Worm (Caenorhabditis elegans): ENCODE results near the gene F57F4.2.
A peak's percentile ranks its signal among the peaks of the same experiment; 100 is the strongest.

The F57F4.2 gene

ce11 chrV:6348133-6348532 is 41.4 kb downstream of the F57F4.2 start:
- TF ChIP-seq ref-1 (GFP tag; conservative IDR thresholded peaks at IDR 0.05) (no peak), flt-1 (GFP tag; IDR thresholded peaks at IDR 0.05) (no peak), ztf-23 (GFP tag; IDR thresholded peaks at IDR 0.05) (no peak), klf-2 (GFP tag; conservative IDR thresholded peaks at IDR 0.05) (no peak), T22C8.4 (GFP tag; IDR thresholded peaks at IDR 0.05) (no peak), med-1 (GFP tag; optimal IDR thresholded peaks at IDR 0.05; ENCODE audit: insufficient read depth) (no peak), tab-1 (GFP tag; IDR thresholded peaks at IDR 0.05) (no peak), ztf-29 (GFP tag; IDR thresholded peaks at IDR 0.05) (no peak), cog-1 (tag; optimal IDR thresholded peaks at IDR 0.05) (no peak)

ce11 chrV:6346906-6347305 is 42.6 kb downstream of the F57F4.2 start:
- TF ChIP-seq ztf-23 (GFP tag; IDR thresholded peaks at IDR 0.05), result no peak
- TF ChIP-seq klf-2 (GFP tag; conservative IDR thresholded peaks at IDR 0.05), result no peak
- no peak for TF ChIP-seq ref-1 (GFP tag; conservative IDR thresholded peaks at IDR 0.05)
- TF ChIP-seq flt-1 (GFP tag; IDR thresholded peaks at IDR 0.05), result no peak
- no peak for TF ChIP-seq med-1 (GFP tag; optimal IDR thresholded peaks at IDR 0.05; ENCODE audit: insufficient read depth)
- no peak for TF ChIP-seq tab-1 (GFP tag; IDR thresholded peaks at IDR 0.05)

DNA sequence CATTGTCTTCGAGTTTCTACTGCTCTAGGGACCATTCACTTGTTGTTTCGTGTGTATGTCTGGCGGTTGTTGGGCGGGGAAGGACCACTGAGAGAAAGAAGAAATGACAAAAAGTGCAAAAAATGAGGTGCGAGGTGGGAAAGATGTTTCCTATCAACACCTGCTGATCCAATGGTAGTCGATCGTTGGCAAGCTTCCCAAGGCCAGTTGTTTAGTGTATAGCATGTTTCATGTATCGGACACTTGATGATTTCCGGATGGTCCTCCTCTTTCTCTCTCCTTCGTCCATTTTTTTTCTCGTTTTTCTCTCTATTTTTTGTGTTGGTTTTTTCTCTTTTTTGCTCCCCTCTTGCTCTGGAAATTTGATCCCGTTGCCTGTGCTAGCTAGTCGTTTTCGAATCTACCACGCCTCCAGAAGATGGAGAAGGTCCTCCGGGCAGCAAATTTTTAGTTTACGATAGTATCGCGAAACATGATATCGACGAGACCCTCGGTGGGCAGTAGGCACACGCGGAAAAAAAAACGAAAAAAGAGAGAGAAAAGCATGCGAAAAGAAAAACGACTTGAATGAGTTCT is 43.4 kb downstream of the F57F4.2 start:
- no peak for TF ChIP-seq ztf-29 (GFP tag; IDR thresholded peaks at IDR 0.05)
- TF ChIP-seq med-1 (GFP tag; optimal IDR thresholded peaks at IDR 0.05; ENCODE audit: insufficient read depth), result no peak
- no peak for TF ChIP-seq ref-1 (GFP tag; conservative IDR thresholded peaks at IDR 0.05)
- TF ChIP-seq klf-2 (GFP tag; conservative IDR thresholded peaks at IDR 0.05), result no peak
- no peak for TF ChIP-seq cog-1 (tag; optimal IDR thresholded peaks at IDR 0.05)
- TF ChIP-seq tab-1 (GFP tag; IDR thresholded peaks at IDR 0.05), result no peak
- no peak for TF ChIP-seq flt-1 (GFP tag; IDR thresholded peaks at IDR 0.05)
- no peak for TF ChIP-seq T22C8.4 (GFP tag; IDR thresholded peaks at IDR 0.05)
- TF ChIP-seq ztf-23 (GFP tag; IDR thresholded peaks at IDR 0.05), result no peak

DNA sequence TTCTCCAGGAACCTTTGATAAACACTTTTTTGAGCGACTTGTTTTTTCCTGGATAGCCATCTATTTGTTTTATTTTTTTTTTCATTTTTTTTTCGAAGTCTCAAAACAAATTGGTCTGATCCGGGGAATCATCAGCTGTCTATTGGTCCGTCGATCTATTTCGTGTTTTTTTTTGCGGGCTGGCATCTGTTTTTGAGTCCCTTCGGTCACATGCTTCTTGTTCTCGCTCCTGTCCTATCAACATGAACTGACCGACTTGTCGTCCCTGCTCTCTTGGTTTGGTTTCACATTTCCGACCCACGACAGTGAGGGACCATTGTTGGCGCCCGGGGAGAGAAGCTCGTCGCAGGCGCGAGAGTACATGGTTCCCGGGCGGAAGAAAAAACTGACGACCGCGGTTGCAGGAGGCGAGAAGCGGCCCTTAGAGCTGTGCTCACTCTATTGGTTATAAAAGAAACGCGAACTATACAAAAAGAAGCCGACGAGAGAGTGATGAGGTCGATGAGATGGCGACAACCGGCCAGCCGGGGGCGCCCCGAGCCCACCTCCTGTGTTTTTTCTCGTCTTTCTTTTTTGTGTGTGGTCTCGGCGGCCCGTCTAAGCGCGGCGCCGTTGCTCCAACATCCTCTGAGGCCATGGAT is 44.9 kb downstream of the F57F4.2 start:
- TF ChIP-seq cog-1 (tag; optimal IDR thresholded peaks at IDR 0.05), result no peak
- TF ChIP-seq ref-1 (GFP tag; conservative IDR thresholded peaks at IDR 0.05), result no peak
- TF ChIP-seq med-1 (GFP tag; optimal IDR thresholded peaks at IDR 0.05; ENCODE audit: insufficient read depth), result no peak
- TF ChIP-seq T22C8.4 (GFP tag; IDR thresholded peaks at IDR 0.05), result no peak
- TF ChIP-seq ztf-23 (GFP tag; IDR thresholded peaks at IDR 0.05), result no peak
- TF ChIP-seq flt-1 (GFP tag; IDR thresholded peaks at IDR 0.05), result no peak

DNA sequence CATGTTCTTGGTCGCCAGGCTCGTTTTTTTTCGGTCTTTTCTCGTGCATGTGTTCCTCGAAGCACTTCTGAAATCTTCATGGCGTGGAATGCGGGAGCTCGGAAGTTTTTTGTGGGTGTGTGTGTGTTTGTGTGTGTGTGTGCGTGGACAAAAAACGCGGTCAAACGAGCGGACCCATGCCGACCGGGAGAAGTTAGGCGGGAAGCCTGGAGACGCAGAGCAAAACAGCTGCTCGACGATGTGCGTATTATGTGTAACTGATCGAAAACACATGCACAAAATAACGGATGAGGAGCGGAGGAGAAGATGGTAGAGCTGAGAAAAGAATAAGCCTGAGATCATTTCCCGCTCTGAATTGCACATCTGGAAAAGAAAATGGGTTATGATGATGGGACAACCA is 47.0 kb downstream of the F57F4.2 start:
- TF ChIP-seq cog-1 (tag; optimal IDR thresholded peaks at IDR 0.05) (no peak), ztf-23 (GFP tag; IDR thresholded peaks at IDR 0.05) (0 out of 2 replicates have a peak, but pooled peaks have one; percentile 44)

- TF ChIP-seq med-1 (GFP tag; optimal IDR thresholded peaks at IDR 0.05; ENCODE audit: insufficient read depth), result no peak
- no peak for TF ChIP-seq klf-2 (GFP tag; conservative IDR thresholded peaks at IDR 0.05)
- no peak for TF ChIP-seq ztf-23 (GFP tag; IDR thresholded peaks at IDR 0.05)
- no peak for TF ChIP-seq tab-1 (GFP tag; IDR thresholded peaks at IDR 0.05)
- TF ChIP-seq T22C8.4 (GFP tag; IDR thresholded peaks at IDR 0.05), result no peak
- TF ChIP-seq ztf-29 (GFP tag; IDR thresholded peaks at IDR 0.05), result no peak
- no peak for TF ChIP-seq flt-1 (GFP tag; IDR thresholded peaks at IDR 0.05)
- TF ChIP-seq cog-1 (tag; optimal IDR thresholded peaks at IDR 0.05), result no peak
- TF ChIP-seq ref-1 (GFP tag; conservative IDR thresholded peaks at IDR 0.05), result no peak
These were observed 48.4 kb downstream of the F57F4.2 start for ce11 chrV:6341078-6341638.
